Worm (Caenorhabditis elegans) whole organism, L1 larva: ENCODE results near the gene vha-8.

ENCODE experiments used
- C16A3.4 ChIP-seq: fragments of 150-350 bp; optimal IDR thresholded peaks from 2 replicates; lab custom pipeline; 2014; ENCODE audit warnings: missing biosample characterization, missing genetic modification characterization
- C34B4.2 ChIP-seq: sonication (generic microtip); optimal IDR thresholded peaks from 2 replicates; lab custom pipeline; 2017; ENCODE audit warnings: mild to moderate bottlenecking, missing genetic modification characterization, missing compliant biosample characterization
- F16B12.6 ChIP-seq: fragments of 150-350 bp; optimal IDR thresholded peaks from 2 replicates; lab custom pipeline; 2014; ENCODE audit warnings: missing biosample characterization, missing genetic modification characterization
- Y116A8C.19 ChIP-seq: sonication (generic microtip); optimal IDR thresholded peaks from 2 replicates; lab custom pipeline; 2016; ENCODE audit warnings: missing compliant biosample characterization, missing genetic modification characterization, borderline replicate concordance
- aha-1 ChIP-seq: fragments of 150-350 bp; optimal IDR thresholded peaks from 2 replicates; lab custom pipeline; 2014; ENCODE audit warnings: missing biosample characterization, missing genetic modification characterization
- alr-1 ChIP-seq: fragments of 200-800 bp; sonication (Bioruptor generic); optimal IDR thresholded peaks from 2 replicates; lab custom pipeline; 2018; ENCODE audit warnings: borderline replicate concordance, mild to moderate bottlenecking, missing genetic modification characterization, missing compliant biosample characterization
- ceh-63 ChIP-seq: fragments of 200-800 bp; sonication (Bioruptor generic); optimal IDR thresholded peaks from 2 replicates; lab custom pipeline; 2018; ENCODE audit warnings: mild to moderate bottlenecking, missing genetic modification characterization, missing compliant biosample characterization
- ceh-88 ChIP-seq: fragments of 200-800 bp; sonication (Bioruptor generic); IDR thresholded peaks from 2 replicates; pipeline ENCODE4 v1.3.6; 2022; ENCODE audit warnings: missing genetic modification characterization, missing compliant biosample characterization
- dpl-1 ChIP-seq, 3 experiments: fragments of 150-350 bp in 2 of 3; sonication (generic microtip) in 1 of 3; optimal IDR thresholded peaks; 2 replicates each; lab custom pipeline; 2014 to 2017; ENCODE audit warnings: missing biosample characterization in 3 of 3, missing genetic modification characterization in 3 of 3, missing genetic modification reagents in 3 of 3
- dsc-1 ChIP-seq: sonication (generic microtip); optimal IDR thresholded peaks from 2 replicates; lab custom pipeline; 2016; ENCODE audit warnings: mild to moderate bottlenecking, missing genetic modification characterization, missing compliant biosample characterization
- efl-1 ChIP-seq, 4 experiments: fragments of 150-350 bp; optimal IDR thresholded peaks in 3 of 4; peaks in 1 of 4; 1 replicate in 1 of 4; 2 replicates in 3 of 4; lab custom pipeline; 2014; ENCODE audit warnings: missing biosample characterization in 2 of 4, missing genetic modification characterization in 2 of 4, missing genetic modification reagents in 2 of 4
- elt-3 ChIP-seq, 6 experiments: fragments of 150-350 bp in 1 of 6; sonication (generic microtip); optimal IDR thresholded peaks; 2 replicates each; lab custom pipeline; 2017 to 2018; ENCODE audit warnings: missing biosample characterization in 6 of 6, missing genetic modification characterization in 6 of 6, inconsistent platforms in 1 of 6
- fkh-8 ChIP-seq: sonication (generic microtip); optimal IDR thresholded peaks from 2 replicates; lab custom pipeline; 2016; ENCODE audit warnings: mild to moderate bottlenecking, missing genetic modification characterization, missing compliant biosample characterization
- fos-1 ChIP-seq: fragments of 150-350 bp; optimal IDR thresholded peaks from 2 replicates; lab custom pipeline; 2014; ENCODE audit warnings: missing biosample characterization, missing genetic modification characterization
- irx-1 ChIP-seq: sonication (generic microtip); optimal IDR thresholded peaks from 2 replicates; lab custom pipeline; 2016; ENCODE audit warnings: missing genetic modification characterization, missing compliant biosample characterization
- jun-1 ChIP-seq: fragments of 150-350 bp; optimal IDR thresholded peaks from 2 replicates; lab custom pipeline; 2014; ENCODE audit warnings: missing biosample characterization, missing genetic modification reagents, missing genetic modification characterization
- lin-13 ChIP-seq: fragments of 150-350 bp; optimal IDR thresholded peaks from 2 replicates; lab custom pipeline; 2014; ENCODE audit warnings: missing biosample characterization, missing genetic modification reagents, missing genetic modification characterization
- lin-14 ChIP-seq: fragments of 200-800 bp; sonication (Bioruptor generic); optimal IDR thresholded peaks from 2 replicates; lab custom pipeline; 2018; ENCODE audit warnings: mild to moderate bottlenecking, missing genetic modification characterization, moderate library complexity, missing compliant biosample characterization
- lin-15B ChIP-seq: fragments of 150-350 bp; sonication (generic microtip); optimal IDR thresholded peaks from 3 replicates; lab custom pipeline; 2014; ENCODE audit warnings: missing biosample characterization, missing genetic modification characterization
- lir-3 ChIP-seq: sonication (generic microtip); optimal IDR thresholded peaks from 2 replicates; lab custom pipeline; 2016; ENCODE audit warnings: mild to moderate bottlenecking, missing genetic modification characterization, moderate library complexity, missing compliant biosample characterization; ENCODE audit not compliant: poor library complexity
- nhr-12 ChIP-seq: sonication (generic microtip); optimal IDR thresholded peaks from 2 replicates; lab custom pipeline; 2017; ENCODE audit warnings: missing biosample characterization, missing genetic modification characterization
- nhr-20 ChIP-seq: sonication (generic microtip); optimal IDR thresholded peaks from 2 replicates; lab custom pipeline; 2016; ENCODE audit warnings: mild to moderate bottlenecking, missing genetic modification characterization, missing compliant biosample characterization
- nhr-237 ChIP-seq: fragments of 150-350 bp; optimal IDR thresholded peaks from 2 replicates; lab custom pipeline; 2014; ENCODE audit warnings: missing biosample characterization, missing genetic modification characterization
- nhr-28 ChIP-seq: fragments of 150-350 bp; optimal IDR thresholded peaks from 2 replicates; lab custom pipeline; 2014; ENCODE audit warnings: missing biosample characterization, missing genetic modification characterization
- nhr-47 ChIP-seq: sonication (generic microtip); optimal IDR thresholded peaks from 2 replicates; lab custom pipeline; 2016; ENCODE audit warnings: mild to moderate bottlenecking, missing genetic modification characterization, moderate library complexity, missing compliant biosample characterization
- nhr-71 ChIP-seq: sonication (generic microtip); optimal IDR thresholded peaks from 2 replicates; lab custom pipeline; 2016; ENCODE audit warnings: mild to moderate bottlenecking, missing genetic modification characterization, moderate library complexity, missing compliant biosample characterization
- nhr-77 ChIP-seq: fragments of 150-350 bp; optimal IDR thresholded peaks from 2 replicates; lab custom pipeline; 2014; ENCODE audit warnings: missing biosample characterization, missing genetic modification characterization
- nhr-84 ChIP-seq: sonication (generic microtip); optimal IDR thresholded peaks from 2 replicates; lab custom pipeline; 2017; ENCODE audit warnings: missing biosample characterization, missing genetic modification characterization
- nhr-85 ChIP-seq: sonication (generic microtip); peaks from one replicate; lab custom pipeline; 2016; ENCODE audit warnings: missing genetic modification characterization, inconsistent platforms, missing compliant biosample characterization
- nhr-90 ChIP-seq: sonication (generic microtip); optimal IDR thresholded peaks from 2 replicates; lab custom pipeline; 2016; ENCODE audit warnings: mild to moderate bottlenecking, missing genetic modification characterization, missing compliant biosample characterization; ENCODE audit not compliant: poor library complexity
- pqm-1 ChIP-seq: sonication (generic microtip); optimal IDR thresholded peaks from 3 replicates; lab custom pipeline; 2017; ENCODE audit warnings: missing biosample characterization, missing genetic modification characterization
- skn-1 ChIP-seq: fragments of 150-350 bp; optimal IDR thresholded peaks from 2 replicates; lab custom pipeline; 2014; ENCODE audit warnings: missing biosample characterization, missing genetic modification characterization
- sox-4 ChIP-seq: sonication (generic microtip); optimal IDR thresholded peaks from 2 replicates; lab custom pipeline; 2016; ENCODE audit warnings: missing genetic modification characterization, missing compliant biosample characterization
- swsn-7 ChIP-seq: sonication (generic microtip); optimal IDR thresholded peaks from 2 replicates; lab custom pipeline; 2016; ENCODE audit warnings: missing genetic modification characterization, missing compliant biosample characterization
- tbx-2 ChIP-seq: sonication (generic microtip); optimal IDR thresholded peaks from 2 replicates; lab custom pipeline; 2016; ENCODE audit warnings: missing genetic modification characterization, missing compliant biosample characterization
- tlp-1 ChIP-seq: fragments of 150-350 bp; optimal IDR thresholded peaks from 2 replicates; lab custom pipeline; 2014; ENCODE audit warnings: missing biosample characterization, missing genetic modification characterization
- unc-130 ChIP-seq: fragments of 150-350 bp; optimal IDR thresholded peaks from 2 replicates; lab custom pipeline; 2017; ENCODE audit warnings: missing biosample characterization, missing genetic modification characterization, inconsistent platforms
- unc-30 ChIP-seq: sonication (generic microtip); optimal IDR thresholded peaks from 2 replicates; lab custom pipeline; 2017; ENCODE audit warnings: missing biosample characterization, missing genetic modification characterization
- vab-15 ChIP-seq: sonication (generic microtip); optimal IDR thresholded peaks from 2 replicates; lab custom pipeline; 2017; ENCODE audit warnings: missing genotype, mild to moderate bottlenecking, missing genetic modification characterization, missing compliant biosample characterization
- zip-4 ChIP-seq: fragments of 200-800 bp; sonication (Bioruptor generic); optimal IDR thresholded peaks from 2 replicates; lab custom pipeline; 2018; ENCODE audit warnings: mild to moderate bottlenecking, missing genetic modification characterization, moderate library complexity, missing compliant biosample characterization
- ztf-4 ChIP-seq: fragments of 150-350 bp; optimal IDR thresholded peaks from 2 replicates; lab custom pipeline; 2014; ENCODE audit warnings: missing biosample characterization, missing genetic modification characterization

The vha-8 gene

DNA sequence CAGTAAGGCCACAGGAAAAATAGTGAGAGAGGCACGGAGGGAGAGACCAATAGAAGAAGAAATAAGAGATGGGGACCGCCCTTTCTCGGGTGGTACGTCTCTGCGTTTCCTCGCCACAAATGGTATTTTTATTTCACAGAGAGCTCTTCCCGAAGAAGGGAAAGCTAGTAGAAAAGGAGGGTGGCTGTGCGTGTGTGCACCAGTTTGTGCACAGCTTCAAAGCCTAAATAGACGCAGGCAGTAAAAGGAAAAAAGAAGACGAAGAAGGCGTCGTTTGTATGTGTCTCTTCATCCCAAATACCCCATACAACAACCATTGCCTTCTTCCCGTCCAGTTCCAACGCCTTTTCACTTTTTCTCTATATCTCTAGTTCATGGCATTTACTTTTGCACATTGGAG, 18.9 kb downstream of the vha-8 start (continued):
- TF ChIP-seq dsc-1 (tag; lab: Kevin White, UChicago): no peak
- TF ChIP-seq nhr-12: no peak
- peak; percentile 66 for TF ChIP-seq swsn-7 (tag; lab: Kevin White, UChicago)
- no peak for TF ChIP-seq unc-130 (tag; lab: Kevin White, UChicago)
- TF ChIP-seq alr-1 (tag; lab: Kevin White, UChicago): no peak
- no peak for TF ChIP-seq fos-1 (tag; lab: Kevin White, UChicago)
- no peak for TF ChIP-seq F16B12.6 (tag; lab: Kevin White, UChicago)
- TF ChIP-seq jun-1: peak; percentile 10
- no peak for TF ChIP-seq nhr-28 (tag; lab: Kevin White, UChicago)
- TF ChIP-seq ztf-4 (tag; lab: Kevin White, UChicago): peak; percentile 35
- TF ChIP-seq nhr-71: peak; percentile 72
- no peak for TF ChIP-seq aha-1 (tag; lab: Kevin White, UChicago)
- no peak for TF ChIP-seq nhr-20
- TF ChIP-seq lin-14 (GFP tag; lab: Kevin White, UChicago): peak; percentile 94
- TF ChIP-seq efl-1 (optimal IDR thresholded peaks at IDR 0.05; lab: Kevin White, UChicago): peak; percentile 37 to 42
- peak; percentile 6 to 81 for TF ChIP-seq efl-1 (GFP tag; optimal IDR thresholded peaks at IDR 0.05 in 1 of 2; lab: Kevin White, UChicago)
- TF ChIP-seq nhr-237 (tag; lab: Kevin White, UChicago): no peak
- TF ChIP-seq tlp-1 (tag; lab: Kevin White, UChicago): no peak
- TF ChIP-seq C34B4.2: no peak
- no peak for TF ChIP-seq pqm-1 (tag; lab: Kevin White, UChicago)
- no peak for TF ChIP-seq nhr-90
- no peak for TF ChIP-seq sox-4
- no peak for TF ChIP-seq nhr-77
- no peak for TF ChIP-seq vab-15 (tag; lab: Kevin White, UChicago)
- no peak for TF ChIP-seq dpl-1 (GFP tag; optimal IDR thresholded peaks at IDR 0.05; lab: Kevin White, UChicago)
- no peak for TF ChIP-seq zip-4 (GFP tag; lab: Kevin White, UChicago)
- no peak for TF ChIP-seq nhr-85 (tag; lab: Kevin White, UChicago)
- TF ChIP-seq fkh-8 (tag; lab: Kevin White, UChicago): peak; percentile 73
- peak; percentile 24 for TF ChIP-seq lin-15B (tag; lab: Kevin White, UChicago)
- TF ChIP-seq irx-1 (tag; lab: Kevin White, UChicago): no peak
- TF ChIP-seq tbx-2 (tag; lab: Kevin White, UChicago): peak; percentile 69
- peak; percentile 64 for TF ChIP-seq nhr-47 (tag; lab: Kevin White, UChicago)

DNA sequence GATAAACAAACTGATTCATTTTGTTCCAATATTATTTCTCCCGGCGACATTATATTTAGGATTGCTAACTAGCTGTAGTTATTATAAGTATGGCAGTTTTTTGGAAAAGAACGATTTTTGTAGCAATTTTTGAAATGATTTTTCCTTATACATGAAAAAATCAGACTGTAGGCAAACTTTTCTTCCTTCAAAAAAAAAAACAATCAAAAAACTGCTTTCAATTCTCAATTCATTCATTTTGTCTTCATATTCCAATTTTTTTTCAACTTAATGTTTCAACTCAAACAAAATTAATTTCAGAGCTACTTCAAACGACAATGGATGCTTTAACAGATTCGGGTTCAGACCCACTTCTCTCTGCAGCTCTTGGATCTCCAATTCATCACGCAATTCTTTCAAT, 20.9 kb downstream of the vha-8 start, which contains the start of gene ceh-48:
Gene ceh-48 (plus strand): TSS at position 301 of the 400 bp plus-strand sequence.
- TF ChIP-seq nhr-12 (no peak), lir-3 (tag; lab: Kevin White, UChicago) (no peak), unc-30 (tag; lab: Kevin White, UChicago) (no peak), lin-13 (no peak), nhr-84 (tag; lab: Kevin White, UChicago) (no peak), fos-1 (tag; lab: Kevin White, UChicago) (no peak), elt-3 (tag; optimal IDR thresholded peaks at IDR 0.05; lab: Kevin White, UChicago) (no peak), ceh-63 (GFP tag; lab: Kevin White, UChicago) (no peak), ceh-88 (no peak)

DNA sequence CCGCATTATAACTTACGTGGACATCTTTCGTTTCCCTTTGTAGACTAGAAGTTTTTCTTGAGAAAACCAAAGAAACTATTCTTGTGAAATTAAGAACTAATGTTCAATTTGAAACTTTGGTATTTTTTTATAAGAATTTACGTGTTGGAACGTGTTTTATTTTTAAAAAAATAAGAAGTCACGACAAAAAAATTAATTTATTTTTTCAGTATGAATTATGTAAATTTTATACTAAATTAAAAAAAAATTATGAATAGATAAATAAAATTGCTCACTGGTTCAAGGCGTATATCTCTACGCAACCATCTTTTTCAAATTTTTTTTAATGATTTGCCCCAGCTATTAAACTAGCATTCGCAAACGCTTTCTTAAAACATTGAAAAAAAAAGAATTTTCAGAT, 26.7 kb downstream of the vha-8 start, which contains the start of gene C17H12.5:
Gene C17H12.5 (minus strand): TSS at position 101 of the 400 bp plus-strand sequence.
- no peak for TF ChIP-seq skn-1 (tag; lab: Kevin White, UChicago)
- TF ChIP-seq Y116A8C.19: no peak
- TF ChIP-seq C16A3.4 (tag; lab: Kevin White, UChicago): no peak
- TF ChIP-seq nhr-84 (tag; lab: Kevin White, UChicago): no peak
- TF ChIP-seq elt-3 (tag; optimal IDR thresholded peaks at IDR 0.05; lab: Kevin White, UChicago): no peak
- TF ChIP-seq nhr-237 (tag; lab: Kevin White, UChicago): no peak
- no peak for TF ChIP-seq nhr-77
- no peak for TF ChIP-seq fos-1 (tag; lab: Kevin White, UChicago)
